Worm (Caenorhabditis elegans) whole organism, mixed stage, embryonic: ENCODE data around the gene srh-297.
"Not testable (repeated sequence)": the region's sequence is repeated elsewhere in the genome, so short reads cannot be mapped to it uniquely, and the experiment has no call there.

Experiments used
- M03D4.4 ChIP-seq: sonication (generic microtip); optimal IDR thresholded peaks from 2 replicates; lab custom pipeline; 2017; ENCODE audit warnings: mild to moderate bottlenecking, missing genetic modification characterization, missing compliant biosample characterization
- blmp-1 ChIP-seq: fragments of 150-350 bp; optimal IDR thresholded peaks from 2 replicates; lab custom pipeline; 2014; ENCODE audit warnings: missing biosample characterization, missing genetic modification characterization
- ceh-39 ChIP-seq: fragments of 150-350 bp; optimal IDR thresholded peaks from 2 replicates; lab custom pipeline; 2014; ENCODE audit warnings: missing biosample characterization, missing genetic modification characterization
- ceh-43 ChIP-seq: fragments of 200-800 bp; sonication (Bioruptor generic); optimal IDR thresholded peaks from 2 replicates; lab custom pipeline; 2018; ENCODE audit warnings: mild to moderate bottlenecking, missing genetic modification characterization, moderate library complexity, missing compliant biosample characterization
- ceh-83 ChIP-seq: fragments of 200-800 bp; sonication (Bioruptor generic); optimal IDR thresholded peaks from 2 replicates; lab custom pipeline; 2018; ENCODE audit warnings: mild to moderate bottlenecking, missing genetic modification characterization, missing compliant biosample characterization
- ces-1 ChIP-seq: fragments of 150-350 bp; optimal IDR thresholded peaks from 2 replicates; lab custom pipeline; 2014; ENCODE audit warnings: missing biosample characterization, missing genetic modification reagents, missing genetic modification characterization
- cnd-1 ChIP-seq: fragments of 200-800 bp; sonication (Bioruptor generic); optimal IDR thresholded peaks from 2 replicates; lab custom pipeline; 2018; ENCODE audit warnings: mild to moderate bottlenecking, missing genetic modification characterization, missing compliant biosample characterization
- drap-1 ChIP-seq: fragments of 200-800 bp; sonication (Bioruptor generic); optimal IDR thresholded peaks from 3 replicates; lab custom pipeline; 2018; ENCODE audit warnings: mild to moderate bottlenecking, missing genetic modification characterization, missing compliant biosample characterization
- elt-1 ChIP-seq: sonication (generic microtip); optimal IDR thresholded peaks from 2 replicates; lab custom pipeline; 2017; ENCODE audit warnings: missing genetic modification characterization, mild to moderate bottlenecking, missing compliant biosample characterization, antibody characterized with exemption, moderate library complexity, borderline replicate concordance; ENCODE audit not compliant: insufficient read depth
- elt-3 ChIP-seq: fragments of 150-350 bp; optimal IDR thresholded peaks from 2 replicates; lab custom pipeline; 2014; ENCODE audit warnings: missing biosample characterization, missing genetic modification characterization
- ham-2 ChIP-seq: fragments of 200-800 bp; sonication (Bioruptor generic); optimal IDR thresholded peaks from 2 replicates; lab custom pipeline; 2018; ENCODE audit warnings: mild to moderate bottlenecking, missing genetic modification characterization, missing compliant biosample characterization
- lin-13 ChIP-seq: fragments of 150-350 bp; optimal IDR thresholded peaks from 2 replicates; lab custom pipeline; 2014; ENCODE audit warnings: missing biosample characterization, missing genetic modification characterization
- lsy-2 ChIP-seq: fragments of 150-350 bp; optimal IDR thresholded peaks from 2 replicates; lab custom pipeline; 2014; ENCODE audit warnings: missing biosample characterization, missing genetic modification characterization
- mab-5 ChIP-seq: fragments of 150-350 bp; optimal IDR thresholded peaks from 2 replicates; lab custom pipeline; 2014; ENCODE audit warnings: missing biosample characterization, missing genetic modification characterization
- mep-1 ChIP-seq: fragments of 150-350 bp; optimal IDR thresholded peaks from 2 replicates; lab custom pipeline; 2017; ENCODE audit warnings: missing biosample characterization, missing genetic modification reagents, missing genetic modification characterization, inconsistent platforms
- mls-2 ChIP-seq: sonication (generic microtip); optimal IDR thresholded peaks from 2 replicates; lab custom pipeline; 2016; ENCODE audit warnings: mild to moderate bottlenecking, missing genetic modification characterization, moderate library complexity, missing compliant biosample characterization
- nhr-12 ChIP-seq: fragments of 150-350 bp; optimal IDR thresholded peaks from 2 replicates; lab custom pipeline; 2014; ENCODE audit warnings: missing biosample characterization, missing genetic modification characterization
- nhr-237 ChIP-seq: fragments of 150-350 bp; optimal IDR thresholded peaks from 2 replicates; lab custom pipeline; 2014; ENCODE audit warnings: missing biosample characterization, missing genetic modification characterization
- nhr-28 ChIP-seq: fragments of 150-350 bp; optimal IDR thresholded peaks from 2 replicates; lab custom pipeline; 2014; ENCODE audit warnings: missing biosample characterization, missing genetic modification characterization
- nhr-76 ChIP-seq: sonication (generic microtip); optimal IDR thresholded peaks from 2 replicates; lab custom pipeline; 2017; ENCODE audit warnings: missing biosample characterization, missing genetic modification characterization
- pha-4 ChIP-seq: fragments of 150-350 bp; optimal IDR thresholded peaks from 2 replicates; lab custom pipeline; 2018; ENCODE audit warnings: missing biosample characterization, missing genetic modification reagents, missing genetic modification characterization
- sem-2 ChIP-seq: fragments of 200-800 bp; sonication (Bioruptor generic); optimal IDR thresholded peaks from 2 replicates; lab custom pipeline; 2018; ENCODE audit warnings: mild to moderate bottlenecking, missing genetic modification characterization, missing compliant biosample characterization
- snpc-4 ChIP-seq: fragments of 150-350 bp; optimal IDR thresholded peaks from 2 replicates; lab custom pipeline; 2014; ENCODE audit warnings: missing biosample characterization, missing genetic modification characterization
- sptf-1 ChIP-seq: sonication (generic microtip); optimal IDR thresholded peaks from 2 replicates; lab custom pipeline; 2017; ENCODE audit warnings: mild to moderate bottlenecking, missing genetic modification characterization, moderate library complexity, missing compliant biosample characterization
- tbx-8 ChIP-seq: fragments of 200-800 bp; sonication (Bioruptor generic); optimal IDR thresholded peaks from 2 replicates; lab custom pipeline; 2018; ENCODE audit warnings: mild to moderate bottlenecking, missing genetic modification characterization, moderate library complexity, missing compliant biosample characterization
- unc-120 ChIP-seq: sonication (generic microtip); optimal IDR thresholded peaks from 2 replicates; lab custom pipeline; 2017; ENCODE audit warnings: missing genetic modification characterization, missing compliant biosample characterization; ENCODE audit not compliant: poor library complexity, severe bottlenecking
- unc-39 ChIP-seq: fragments of 150-350 bp; optimal IDR thresholded peaks from 2 replicates; lab custom pipeline; 2014; ENCODE audit warnings: missing biosample characterization, missing genetic modification characterization
- unc-62 ChIP-seq: fragments of 150-350 bp; optimal IDR thresholded peaks from 2 replicates; lab custom pipeline; 2014; ENCODE audit warnings: missing biosample characterization, missing genetic modification reagents, missing genetic modification characterization
- zip-8 ChIP-seq: fragments of 150-350 bp; optimal IDR thresholded peaks from 2 replicates; lab custom pipeline; 2014; ENCODE audit warnings: missing biosample characterization, missing genetic modification characterization
- ztf-11 ChIP-seq: fragments of 150-350 bp; optimal IDR thresholded peaks from 2 replicates; lab custom pipeline; 2014; ENCODE audit warnings: missing biosample characterization, missing genetic modification characterization

Gene srh-297

ce11 chrII:3206423-3206989 lies 23.8 kb downstream of the srh-297 start, which contains the start of the genes ZC239.20 and ZC239.21:
ZC239.20 (minus strand) TSS chrII:3206523.
ZC239.21 (plus strand) TSS chrII:3206939.
- TF ChIP-seq unc-120 (no peak), nhr-76 (tag; lab: Kevin White, UChicago) (no peak), M03D4.4 (no peak), ceh-43 (GFP tag; lab: Kevin White, UChicago) (no peak), lsy-2 (tag; lab: Kevin White, UChicago) (no peak), ceh-39 (tag; lab: Kevin White, UChicago) (no peak), tbx-8 (no peak), drap-1 (GFP tag; lab: Kevin White, UChicago) (no peak), elt-3 (tag; lab: Kevin White, UChicago) (no peak), unc-39 (no peak), elt-1 (tag; lab: Kevin White, UChicago) (no peak), pha-4 (tag; lab: Kevin White, UChicago) (no peak), sptf-1 (tag; lab: Kevin White, UChicago) (no peak), mls-2 (no peak), lin-13 (tag; lab: Kevin White, UChicago) (no peak), snpc-4 (tag; lab: Kevin White, UChicago) (no peak), unc-62 (GFP tag; lab: Kevin White, UChicago) (no peak)

- TF ChIP-seq ceh-43 (GFP tag; lab: Kevin White, UChicago), result no peak
- no peak for TF ChIP-seq ceh-83
- TF ChIP-seq sptf-1 (tag; lab: Kevin White, UChicago), result no peak
- no peak for TF ChIP-seq sem-2 (GFP tag; lab: Kevin White, UChicago)
- no peak for TF ChIP-seq ham-2
- TF ChIP-seq ceh-39 (tag; lab: Kevin White, UChicago), result no peak
- TF ChIP-seq nhr-28, result no peak
- no peak for TF ChIP-seq mab-5 (tag; lab: Kevin White, UChicago)
- TF ChIP-seq unc-62 (GFP tag; lab: Kevin White, UChicago), result no peak
- TF ChIP-seq unc-120, result no peak
- no peak for TF ChIP-seq elt-1 (tag; lab: Kevin White, UChicago)
- TF ChIP-seq ces-1 (GFP tag; lab: Kevin White, UChicago), result no peak
- no peak for TF ChIP-seq zip-8 (tag; lab: Kevin White, UChicago)
- TF ChIP-seq mep-1 (tag; lab: Kevin White, UChicago), result no peak
- TF ChIP-seq ztf-11 (tag; lab: Kevin White, UChicago), result no peak
- TF ChIP-seq, all 35 proteins: peak for 0
These were observed 26.9 kb downstream of the srh-297 start, which contains the start of gene sri-50 for ce11 chrII:3203415-3203814. sri-50 (plus strand) TSS chrII:3203715.

- TF ChIP-seq unc-39 (no peak), M03D4.4 (no peak)
These were observed 27.8 kb downstream of the srh-297 start, which contains the start of gene sri-53 for ce11 chrII:3202519-3202918. sri-53 (minus strand) TSS chrII:3202619.

ce11 chrII:3201242-3201641 lies 29.1 kb downstream of the srh-297 start, which contains the start of gene sri-48:
sri-48 (minus strand) TSS chrII:3201342.
- not testable (repeated sequence) for TF ChIP-seq nhr-12, elt-3, blmp-1 (tag; lab: Kevin White, UChicago)
- TF ChIP-seq, all 35 proteins: peak for 0; not testable (repeated sequence) for 35

- no peak for TF ChIP-seq ceh-83
- no peak for TF ChIP-seq elt-1 (tag; lab: Kevin White, UChicago)
These were observed 31.3 kb downstream of the srh-297 start, which contains the start of gene sri-51 for ce11 chrII:3198998-3199397. sri-51 (minus strand) TSS chrII:3199098.

ce11 chrII:3196966-3197365 lies 33.4 kb downstream of the srh-297 start, which contains the start of gene gcy-15:
gcy-15 (minus strand) TSS chrII:3197066.
- TF ChIP-seq mab-5 (tag; lab: Kevin White, UChicago) (no peak), nhr-237 (tag; lab: Kevin White, UChicago) (no peak), ztf-11 (tag; lab: Kevin White, UChicago) (no peak), unc-39 (no peak), cnd-1 (tag; lab: Kevin White, UChicago) (no peak), elt-1 (tag; lab: Kevin White, UChicago) (no peak), mep-1 (tag; lab: Kevin White, UChicago) (no peak), zip-8 (tag; lab: Kevin White, UChicago) (no peak), mls-2 (no peak)
- TF ChIP-seq, all 35 proteins: peak for 0
